Fruit fly (Drosophila melanogaster): ENCODE results near the gene REPTOR.
A peak's percentile ranks its signal among the peaks of the same experiment; 100 is the strongest.

REPTOR gene

DNA sequence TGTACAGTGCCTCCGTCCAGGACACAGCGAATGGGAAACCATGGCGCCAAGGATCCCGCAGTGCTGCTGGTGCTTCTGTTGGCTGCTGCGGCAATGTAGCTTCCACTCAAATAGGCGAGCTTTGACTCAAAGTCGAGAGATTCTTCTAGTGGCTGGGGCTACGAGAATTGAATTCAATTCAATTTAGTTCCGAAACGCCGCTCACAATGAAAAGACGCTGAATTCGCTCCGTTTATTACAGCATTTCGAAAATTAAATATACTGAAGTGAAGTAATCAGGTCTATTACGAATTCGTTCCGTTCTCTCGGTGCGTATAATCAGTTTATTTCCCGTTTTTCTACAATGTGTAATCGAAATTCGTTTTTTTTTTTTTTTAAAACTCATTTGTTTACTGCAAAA lies 33.8 kb downstream of the REPTOR start (continued):
- no peak for TF ChIP-seq unc-4 (GFP tag; IDR thresholded peaks at IDR 0.05; ENCODE audit: partially characterized antibody)
- no peak for TF ChIP-seq salm (tag; optimal IDR thresholded peaks at IDR 0.05)
- TF ChIP-seq chinmo (GFP tag; IDR thresholded peaks at IDR 0.05; ENCODE audit: partially characterized antibody) = peak; percentile 73; the same call in 3 of the 4 replicates
- peak; percentile 26; the same call in 1 of the 3 replicates for TF ChIP-seq CG34422 (GFP tag; IDR thresholded peaks at IDR 0.05)
- TF ChIP-seq slp2 (GFP tag; optimal IDR thresholded peaks at IDR 0.05) = no peak
- no peak for TF ChIP-seq CG7357 (GFP tag; IDR thresholded peaks at IDR 0.05)
- TF ChIP-seq Taf1 (GFP tag; IDR thresholded peaks at IDR 0.05) = no peak
- TF ChIP-seq CG30020 (tag; optimal IDR thresholded peaks at IDR 0.05) = no peak
- TF ChIP-seq crc (GFP tag; optimal IDR thresholded peaks at IDR 0.05) = no peak
- TF ChIP-seq CG7928 (GFP tag; optimal IDR thresholded peaks at IDR 0.05) = no peak
- TF ChIP-seq Gsc (GFP tag; IDR thresholded peaks at IDR 0.05) = no peak
- peak in 1 of 2 experiments; percentile 68 for TF ChIP-seq Pdp1 (GFP tag; optimal IDR thresholded peaks at IDR 0.05)
- TF ChIP-seq CG1602 (GFP tag; optimal IDR thresholded peaks at IDR 0.05) = no peak
- TF ChIP-seq Vsx1 (GFP tag; optimal IDR thresholded peaks at IDR 0.05) = no peak
- TF ChIP-seq chif (GFP tag; optimal IDR thresholded peaks at IDR 0.05) = no peak
- TF ChIP-seq sr (GFP tag; IDR thresholded peaks at IDR 0.05) = no peak
- TF ChIP-seq tin (GFP tag; optimal IDR thresholded peaks at IDR 0.05) = no peak
- TF ChIP-seq Dref (GFP tag; IDR thresholded peaks at IDR 0.05) = no peak
- TF ChIP-seq CG10979 (tag; optimal IDR thresholded peaks at IDR 0.05) = no peak
- TF ChIP-seq Spps (tag; optimal IDR thresholded peaks at IDR 0.05) = no peak
- no peak for TF ChIP-seq Chrac-16 (GFP tag; optimal IDR thresholded peaks at IDR 0.05)
- no peak for TF ChIP-seq ab (GFP tag; optimal IDR thresholded peaks at IDR 0.05)
- no peak for TF ChIP-seq tup (GFP tag; optimal IDR thresholded peaks at IDR 0.05)
- no peak for TF ChIP-seq CG16815 (GFP tag; optimal IDR thresholded peaks at IDR 0.05)
- TF ChIP-seq CG13775 (GFP tag; optimal IDR thresholded peaks at IDR 0.05) = no peak
- peak; percentile 1 for TF ChIP-seq sd (tag; optimal IDR thresholded peaks at IDR 0.05)
- no peak for TF ChIP-seq ara (GFP tag; IDR thresholded peaks at IDR 0.05)
- TF ChIP-seq CG32532 (GFP tag; IDR thresholded peaks at IDR 0.05) = peak; percentile 14; the same call in 1 of the 2 replicates
- peak; percentile 43; the same call in 1 of the 2 replicates for TF ChIP-seq Bgb (GFP tag; IDR thresholded peaks at IDR 0.05; ENCODE audit: partially characterized antibody)
- TF ChIP-seq slou (GFP tag; optimal IDR thresholded peaks at IDR 0.05) = no peak
- TF ChIP-seq HmgZ (tag; optimal IDR thresholded peaks at IDR 0.05) = no peak
- peak; percentile 96 for TF ChIP-seq z (GFP tag; IDR thresholded peaks at IDR 0.05)
- TF ChIP-seq slbo (GFP tag; IDR thresholded peaks at IDR 0.05) = no peak
- TF ChIP-seq CG13894 (tag; optimal IDR thresholded peaks at IDR 0.05) = peak; percentile 52
- no peak for TF ChIP-seq ken (GFP tag; IDR thresholded peaks at IDR 0.05)
- peak; percentile 14 for TF ChIP-seq Deaf1 (tag; optimal IDR thresholded peaks at IDR 0.05)
- peak; percentile 53 for TF ChIP-seq abd-A (tag; optimal IDR thresholded peaks at IDR 0.05)
- TF ChIP-seq amos (GFP tag; IDR thresholded peaks at IDR 0.05; ENCODE audit: partially characterized antibody) = peak; percentile 49; the same call in 1 of the 2 replicates
- TF ChIP-seq gro (GFP tag; optimal IDR thresholded peaks at IDR 0.05) = peak; percentile 8
- no peak; the same call in 1 of the 2 replicates for TF ChIP-seq ato (GFP tag; IDR thresholded peaks at IDR 0.05; ENCODE audit: partially characterized antibody)
- no peak for TF ChIP-seq CG10959 (GFP tag; IDR thresholded peaks at IDR 0.05)
- TF ChIP-seq CG13287 (GFP tag; IDR thresholded peaks at IDR 0.05; ENCODE audit: partially characterized antibody) = peak; percentile 44; the same call in 1 of the 2 replicates
- no peak for TF ChIP-seq odd (GFP tag; optimal IDR thresholded peaks at IDR 0.05)
- TF ChIP-seq nerfin-2 (GFP tag; IDR thresholded peaks at IDR 0.05; ENCODE audit: partially characterized antibody) = no peak
- no peak for TF ChIP-seq CG8290 (GFP tag; optimal IDR thresholded peaks at IDR 0.05)
- peak in 1 of 2 experiments; percentile 22 for TF ChIP-seq CG8290 (tag; optimal IDR thresholded peaks at IDR 0.05)
- no peak for TF ChIP-seq CG18011 (GFP tag; optimal IDR thresholded peaks at IDR 0.05)
- TF ChIP-seq mld (GFP tag; IDR thresholded peaks at IDR 0.05; ENCODE audit: partially characterized antibody) = no peak
- no peak for TF ChIP-seq sens-2 (GFP tag; IDR thresholded peaks at IDR 0.05)
- TF ChIP-seq CG12236 (GFP tag; optimal IDR thresholded peaks at IDR 0.05) = no peak
- no peak for TF ChIP-seq sim (GFP tag; IDR thresholded peaks at IDR 0.05)
